Worm (Caenorhabditis elegans) whole organism, L3 larva: ENCODE results near the gene K02F3.12.

Experiments used
- fos-1 ChIP-seq: fragments of 150-350 bp; optimal IDR thresholded peaks from 2 replicates; lab custom pipeline; 2014; ENCODE audit warnings: missing biosample characterization, missing genetic modification characterization
- nhr-67 ChIP-seq: fragments of 150-350 bp; optimal IDR thresholded peaks from 2 replicates; lab custom pipeline; 2014; ENCODE audit warnings: missing biosample characterization, missing genetic modification characterization
- unc-39 ChIP-seq: sonication (generic microtip); optimal IDR thresholded peaks from 4 replicates; lab custom pipeline; 2017; ENCODE audit warnings: missing biosample characterization, missing genetic modification characterization

DNA sequence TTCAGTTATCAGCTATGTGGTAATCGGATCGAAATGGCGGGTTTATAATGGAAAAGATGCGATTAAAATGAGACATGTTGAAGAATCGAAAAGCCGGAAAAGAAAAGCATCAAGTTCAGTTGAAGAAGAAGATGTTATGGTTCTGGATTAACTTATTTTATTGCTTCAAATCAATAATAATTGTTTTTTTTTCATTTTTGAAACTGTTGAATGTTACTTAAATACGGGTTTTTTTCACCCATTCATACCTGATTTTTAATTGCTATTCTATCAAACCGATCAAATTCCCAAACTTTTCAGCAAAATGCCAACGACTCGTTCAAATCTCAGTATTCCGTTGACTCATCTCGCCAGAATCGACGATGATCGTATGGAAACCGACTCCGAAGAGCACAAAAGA is 3.5 kb downstream of the K02F3.12 start, which contains the start of gene exos-4.2:
- TF ChIP-seq fos-1 (tag; lab: Kevin White, UChicago): no peak
- no peak for TF ChIP-seq nhr-67 (tag; lab: Kevin White, UChicago)
- TF ChIP-seq unc-39 (tag; lab: Kevin White, UChicago): no peak
